Fruit fly (Drosophila melanogaster) whole organism, embryonic: ENCODE data around the gene GstD4.

ENCODE experiments used
- Atf3 ChIP-seq: fragments of 200-800 bp; sonication (Bioruptor generic); optimal IDR thresholded peaks from 3 replicates; lab custom pipeline; 2016; ENCODE audit warnings: missing biosample characterization, missing genetic modification characterization
- B-H1 ChIP-seq: fragments of 200-800 bp; sonication (Bioruptor generic); IDR thresholded peaks from 3 replicates; pipeline ENCODE4 v1.3.6; 2022; ENCODE audit warnings: missing biosample characterization, missing genetic modification characterization
- CG12219 ChIP-seq: fragments of 200-800 bp; sonication (Bioruptor generic); optimal IDR thresholded peaks from 3 replicates; lab custom pipeline; 2018; ENCODE audit warnings: missing biosample characterization, mild to moderate bottlenecking, missing genetic modification characterization
- CG15479 ChIP-seq: fragments of 200-800 bp; sonication (Bioruptor generic); optimal IDR thresholded peaks from 3 replicates; lab custom pipeline; 2019; ENCODE audit warnings: missing biosample characterization, mild to moderate bottlenecking, missing genetic modification characterization, moderate library complexity
- CG1647 ChIP-seq: fragments of 200-800 bp; sonication (Bioruptor generic); optimal IDR thresholded peaks from 3 replicates; lab custom pipeline; 2016; ENCODE audit warnings: missing biosample characterization, missing genetic modification characterization
- CG18619 ChIP-seq: fragments of 200-800 bp; sonication (Bioruptor generic); optimal IDR thresholded peaks from 3 replicates; lab custom pipeline; 2017; ENCODE audit warnings: missing biosample characterization, mild to moderate bottlenecking, missing genetic modification characterization
- CG2116 ChIP-seq: fragments of 200-800 bp; sonication (Bioruptor generic); optimal IDR thresholded peaks from 3 replicates; lab custom pipeline; 2018; ENCODE audit warnings: missing biosample characterization, mild to moderate bottlenecking, missing genetic modification characterization
- CG2199 ChIP-seq: fragments of 200-800 bp; sonication (Bioruptor generic); IDR thresholded peaks from 3 replicates; pipeline ENCODE4 v1.3.6; 2022; ENCODE audit warnings: missing biosample characterization, missing genetic modification characterization
- CG31224 ChIP-seq: fragments of 200-800 bp; sonication (Bioruptor generic); IDR thresholded peaks from 2 replicates; pipeline ENCODE4 v1.3.6; 2022; ENCODE audit warnings: missing biosample characterization, missing genetic modification characterization
- CG3163 ChIP-seq: fragments of 200-800 bp; sonication (Bioruptor generic); optimal IDR thresholded peaks from 3 replicates; lab custom pipeline; 2016; ENCODE audit warnings: missing biosample characterization, missing genetic modification characterization
- CG4282 ChIP-seq: fragments of 200-800 bp; sonication (Bioruptor generic); optimal IDR thresholded peaks from 2 replicates; lab custom pipeline; 2016; ENCODE audit warnings: missing biosample characterization, missing genetic modification characterization
- CG4360 ChIP-seq: fragments of 200-800 bp; sonication (Bioruptor generic); IDR thresholded peaks from 2 replicates; pipeline ENCODE4 v1.3.6; 2022; ENCODE audit warnings: missing biosample characterization, missing genetic modification characterization
- CG43689 ChIP-seq: fragments of 200-800 bp; sonication (Bioruptor generic); IDR thresholded peaks from 2 replicates; pipeline ENCODE4 v1.3.6; 2022; ENCODE audit warnings: missing biosample characterization, missing genetic modification characterization
- CG6175 ChIP-seq: fragments of 200-800 bp; sonication (Bioruptor generic); IDR thresholded peaks from 3 replicates; pipeline ENCODE4 v1.3.6; 2022; ENCODE audit warnings: missing biosample characterization, missing genetic modification characterization
- CG6272 ChIP-seq: fragments of 200-800 bp; sonication (Bioruptor generic); IDR thresholded peaks from 2 replicates; pipeline ENCODE4 v1.3.6; 2022; ENCODE audit warnings: missing biosample characterization, missing genetic modification characterization
- CG6654 ChIP-seq: fragments of 200-800 bp; sonication (Bioruptor generic); optimal IDR thresholded peaks from 2 replicates; lab custom pipeline; 2017; ENCODE audit warnings: missing biosample characterization, mild to moderate bottlenecking, missing genetic modification characterization
- CG7357 ChIP-seq: fragments of 200-800 bp; sonication (Bioruptor generic); IDR thresholded peaks from 3 replicates; pipeline ENCODE4 v1.3.6; 2022; ENCODE audit warnings: missing biosample characterization, missing genetic modification characterization
- CG8359 ChIP-seq: fragments of 200-800 bp; sonication (Bioruptor generic); optimal IDR thresholded peaks from 2 replicates; lab custom pipeline; 2017; ENCODE audit warnings: missing biosample characterization, mild to moderate bottlenecking, missing genetic modification characterization, borderline replicate concordance
- CkIIα-i1 ChIP-seq: fragments of 200-800 bp; sonication (Bioruptor generic); IDR thresholded peaks from 2 replicates; pipeline ENCODE4 v1.3.6; 2022; ENCODE audit warnings: missing biosample characterization, missing genetic modification characterization
- Eip74EF ChIP-seq, 2 experiments: fragments of 200-800 bp in 1 of 2; fragments of >200 bp in 1 of 2; sonication (Bioruptor generic) in 1 of 2; optimal IDR thresholded peaks; 2 replicates each; lab custom pipeline; 2017 to 2019; ENCODE audit warnings: missing biosample characterization in 2 of 2, missing genetic modification characterization in 2 of 2, mild to moderate bottlenecking in 1 of 2, moderate library complexity in 1 of 2
- HLH54F ChIP-seq: fragments of 200-800 bp; sonication (Bioruptor generic); optimal IDR thresholded peaks from 3 replicates; lab custom pipeline; 2016; ENCODE audit warnings: missing biosample characterization, missing genetic modification characterization
- MTF-1 ChIP-seq: fragments of 200-800 bp; sonication (Bioruptor generic); optimal IDR thresholded peaks from 2 replicates; lab custom pipeline; 2018; ENCODE audit warnings: missing biosample characterization, mild to moderate bottlenecking, missing genetic modification characterization, borderline replicate concordance
- NC2α ChIP-seq: fragments of 200-800 bp; sonication (Bioruptor generic); optimal IDR thresholded peaks from 2 replicates; lab custom pipeline; 2016; ENCODE audit warnings: missing biosample characterization, missing genetic modification characterization
- Oli ChIP-seq: fragments of 200-800 bp; sonication (Bioruptor generic); optimal IDR thresholded peaks from 2 replicates; lab custom pipeline; 2018; ENCODE audit warnings: missing biosample characterization, mild to moderate bottlenecking, missing genetic modification characterization, moderate library complexity
- Optix ChIP-seq: fragments of 200-800 bp; sonication (Bioruptor generic); IDR thresholded peaks from 3 replicates; pipeline ENCODE4 v1.3.6; 2022; ENCODE audit warnings: missing biosample characterization, missing genetic modification characterization
- Sox102F ChIP-seq: fragments of 200-800 bp; sonication (Bioruptor generic); optimal IDR thresholded peaks from 2 replicates; lab custom pipeline; 2018; ENCODE audit warnings: missing biosample characterization, mild to moderate bottlenecking, missing genetic modification characterization, moderate library complexity
- Sry-β ChIP-seq: fragments of 200-800 bp; sonication (Bioruptor generic); optimal IDR thresholded peaks from 2 replicates; lab custom pipeline; 2018; ENCODE audit warnings: missing biosample characterization, mild to moderate bottlenecking, missing genetic modification characterization, moderate library complexity
- Vsx1 ChIP-seq: fragments of 200-800 bp; sonication (Bioruptor generic); optimal IDR thresholded peaks from 2 replicates; lab custom pipeline; 2017; ENCODE audit warnings: missing biosample characterization, mild to moderate bottlenecking, missing genetic modification characterization, missing genetic modification reagents
- Xrp1 ChIP-seq: fragments of 200-800 bp; sonication (Bioruptor generic); IDR thresholded peaks from 2 replicates; pipeline ENCODE4 v1.3.6; 2022; ENCODE audit warnings: missing biosample characterization, missing genetic modification characterization
- cad ChIP-seq: fragments of >200 bp; optimal IDR thresholded peaks from 2 replicates; lab custom pipeline; 2017; ENCODE audit warnings: missing biosample characterization, missing genetic modification characterization
- dmrt99B ChIP-seq: fragments of 200-800 bp; sonication (Bioruptor generic); optimal IDR thresholded peaks from 2 replicates; lab custom pipeline; 2018; ENCODE audit warnings: missing biosample characterization, mild to moderate bottlenecking, missing genetic modification characterization, moderate library complexity
- fru ChIP-seq: fragments of >200 bp; optimal IDR thresholded peaks from 2 replicates; lab custom pipeline; 2017
- gsb-n ChIP-seq: fragments of 200-800 bp; sonication (Bioruptor generic); optimal IDR thresholded peaks from 3 replicates; lab custom pipeline; 2018; ENCODE audit warnings: missing biosample characterization, mild to moderate bottlenecking, missing genetic modification characterization
- h ChIP-seq: fragments of >200 bp; optimal IDR thresholded peaks from 2 replicates; lab custom pipeline; 2017
- jing ChIP-seq: fragments of 200-800 bp; sonication (Bioruptor generic); optimal IDR thresholded peaks from 2 replicates; lab custom pipeline; 2018; ENCODE audit warnings: missing biosample characterization, mild to moderate bottlenecking, missing genetic modification characterization
- lov ChIP-seq, 2 experiments: fragments of 200-800 bp in 1 of 2; fragments of >200 bp in 1 of 2; sonication (Bioruptor generic) in 1 of 2; IDR thresholded peaks in 1 of 2; optimal IDR thresholded peaks in 1 of 2; 2 replicates in 1 of 2; 3 replicates in 1 of 2; pipeline versions ENCODE4 v1.3.6 to Lab custom; 2017 to 2022; ENCODE audit warnings: missing biosample characterization in 1 of 2, missing genetic modification characterization in 1 of 2
- odd ChIP-seq: fragments of 200-800 bp; sonication (Bioruptor generic); optimal IDR thresholded peaks from 2 replicates; lab custom pipeline; 2017; ENCODE audit warnings: missing biosample characterization, mild to moderate bottlenecking, missing genetic modification characterization
- prd ChIP-seq, 3 experiments: fragments of >200 bp in 2 of 3; fragments of 200-800 bp in 1 of 3; sonication (Bioruptor generic) in 1 of 3; optimal IDR thresholded peaks in 2 of 3; IDR thresholded peaks in 1 of 3; 2 replicates in 2 of 3; 3 replicates in 1 of 3; pipeline versions ENCODE4 v1.3.6 to Lab custom; 2017 to 2022; ENCODE audit warnings: missing biosample characterization in 1 of 3, missing genetic modification characterization in 1 of 3
- seq ChIP-seq: fragments of 200-800 bp; sonication (Bioruptor generic); IDR thresholded peaks from 2 replicates; pipeline ENCODE4 v1.3.6; 2022; ENCODE audit warnings: missing biosample characterization, missing genetic modification characterization
- sim ChIP-seq: fragments of 200-800 bp; sonication (Bioruptor generic); IDR thresholded peaks from 2 replicates; pipeline ENCODE4 v1.3.6; 2022; ENCODE audit warnings: missing biosample characterization, missing genetic modification characterization
- sima ChIP-seq: fragments of 200-800 bp; sonication (Bioruptor generic); optimal IDR thresholded peaks from 2 replicates; lab custom pipeline; 2016; ENCODE audit warnings: missing biosample characterization, missing genetic modification characterization
- slp2 ChIP-seq: fragments of 200-800 bp; sonication (Bioruptor generic); optimal IDR thresholded peaks from 2 replicates; lab custom pipeline; 2016; ENCODE audit warnings: missing biosample characterization, missing genetic modification characterization
- sob ChIP-seq: fragments of 200-800 bp; sonication (Bioruptor generic); IDR thresholded peaks from 2 replicates; pipeline ENCODE4 v1.3.6; 2022; ENCODE audit warnings: missing biosample characterization, missing genetic modification characterization
- tap ChIP-seq: fragments of 200-800 bp; optimal IDR thresholded peaks from 3 replicates; lab custom pipeline; 2019; ENCODE audit warnings: missing biosample characterization, mild to moderate bottlenecking, missing genetic modification characterization, moderate library complexity
- trh ChIP-seq: fragments of 200-800 bp; sonication (Bioruptor generic); optimal IDR thresholded peaks from 2 replicates; lab custom pipeline; 2016; ENCODE audit warnings: missing biosample characterization, missing genetic modification characterization
- twi ChIP-seq: fragments of 200-800 bp; optimal IDR thresholded peaks from 2 replicates; lab custom pipeline; 2019; ENCODE audit warnings: missing biosample characterization, mild to moderate bottlenecking, missing genetic modification characterization, moderate library complexity
- unpg ChIP-seq: fragments of 200-800 bp; sonication (Bioruptor generic); optimal IDR thresholded peaks from 3 replicates; lab custom pipeline; 2018; ENCODE audit warnings: missing biosample characterization, mild to moderate bottlenecking, missing genetic modification characterization, moderate library complexity
- wor ChIP-seq: fragments of 200-800 bp; sonication (Bioruptor generic); IDR thresholded peaks from 2 replicates; pipeline ENCODE4 v1.3.6; 2022; ENCODE audit warnings: missing biosample characterization, missing genetic modification characterization
- z ChIP-seq: fragments of 200-800 bp; sonication (Bioruptor generic); IDR thresholded peaks from 3 replicates; pipeline ENCODE4 v1.3.6; 2022; ENCODE audit warnings: missing biosample characterization, missing genetic modification characterization

The GstD4 gene

dm6 chr3R:12406235-12407196, 32.6 kb downstream of the GstD4 start, which contains the start of gene CG5167 (continued):
- TF ChIP-seq Eip74EF (GFP tag; optimal IDR thresholded peaks at IDR 0.05; lab: Kevin White, UChicago), result no peak
- TF ChIP-seq Sry-β (GFP tag; lab: Kevin White, UChicago), result no peak
- no peak for TF ChIP-seq CG8359 (GFP tag; lab: Kevin White, UChicago)
- TF ChIP-seq B-H1 (GFP tag; lab: Robert Waterston, UW), result peak; percentile 11; the same call in 1 of the 3 replicates
- no peak for TF ChIP-seq CG12219 (GFP tag; lab: Kevin White, UChicago)
- TF ChIP-seq CG1647 (GFP tag; lab: Kevin White, UChicago), result no peak
- TF ChIP-seq CG4360 (GFP tag; lab: Robert Waterston, UW), result no peak
- TF ChIP-seq MTF-1 (GFP tag; lab: Kevin White, UChicago), result no peak
- no peak for TF ChIP-seq CG15479 (GFP tag; lab: Kevin White, UChicago)
- TF ChIP-seq CG2199, result no peak
- peak; percentile 70 for TF ChIP-seq unpg
- TF ChIP-seq CG43689 (GFP tag; lab: Robert Waterston, UW), result no peak
- no peak for TF ChIP-seq sim (GFP tag; lab: Robert Waterston, UW)
- TF ChIP-seq slp2 (GFP tag; lab: Kevin White, UChicago), result no peak
- no peak for TF ChIP-seq lov (optimal IDR thresholded peaks at IDR 0.05; lab: Kevin White, UChicago)
- TF ChIP-seq lov (GFP tag; IDR thresholded peaks at IDR 0.05; lab: Robert Waterston, UW), result no peak
- no peak for TF ChIP-seq CG6175
- no peak for TF ChIP-seq h (lab: Kevin White, UChicago)
- TF ChIP-seq CG7357 (GFP tag; lab: Robert Waterston, UW), result no peak
- no peak for TF ChIP-seq seq
- TF ChIP-seq Sox102F (GFP tag; lab: Kevin White, UChicago), result peak; percentile 38
- TF ChIP-seq HLH54F (GFP tag; lab: Kevin White, UChicago), result no peak
- TF ChIP-seq Oli (tag; lab: Kevin White, UChicago), result peak; percentile 2
- no peak for TF ChIP-seq CkIIα-i1 (GFP tag; lab: Robert Waterston, UW)
- TF ChIP-seq odd, result peak; percentile 3
- TF ChIP-seq sob (GFP tag; lab: Robert Waterston, UW), result no peak
- no peak for TF ChIP-seq jing (GFP tag; lab: Kevin White, UChicago)
- TF ChIP-seq CG6654 (GFP tag; lab: Kevin White, UChicago), result no peak
- TF ChIP-seq CG2116 (GFP tag; lab: Kevin White, UChicago), result peak; percentile 43
- no peak for TF ChIP-seq dmrt99B (tag; lab: Kevin White, UChicago)
- TF ChIP-seq tap (tag; lab: Kevin White, UChicago), result peak; percentile 60
- TF ChIP-seq cad, result no peak
- TF ChIP-seq gsb-n (tag; lab: Kevin White, UChicago), result peak; percentile 7
- TF ChIP-seq Atf3 (GFP tag; lab: Kevin White, UChicago), result no peak
- TF ChIP-seq z, result no peak
- TF ChIP-seq wor (GFP tag; lab: Robert Waterston, UW), result no peak
- no peak for TF ChIP-seq trh (GFP tag; lab: Kevin White, UChicago)
- no peak for TF ChIP-seq prd (optimal IDR thresholded peaks at IDR 0.05; lab: Kevin White, UChicago)
- no peak for TF ChIP-seq prd (GFP tag; IDR thresholded peaks at IDR 0.05; lab: Robert Waterston, UW)
- no peak for TF ChIP-seq fru (lab: Kevin White, UChicago)
- TF ChIP-seq sima (GFP tag; lab: Kevin White, UChicago), result no peak
- TF ChIP-seq CG31224, result no peak
- TF ChIP-seq CG6272 (GFP tag; lab: Robert Waterston, UW), result no peak
- peak; percentile 18 for TF ChIP-seq CG4282 (GFP tag; lab: Kevin White, UChicago)
- TF ChIP-seq NC2α, result no peak
- no peak for TF ChIP-seq CG3163 (GFP tag; lab: Kevin White, UChicago)
- no peak for TF ChIP-seq twi
- no peak for TF ChIP-seq CG18619 (GFP tag; lab: Kevin White, UChicago)
- peak; percentile 9 for TF ChIP-seq Vsx1 (GFP tag; lab: Kevin White, UChicago)
- no peak for TF ChIP-seq Optix (GFP tag; lab: Robert Waterston, UW)
- peak; percentile 49 for TF ChIP-seq Xrp1
